Fruit fly (Drosophila melanogaster): ENCODE measurements around the gene CG13674.

The CG13674 gene

DNA sequence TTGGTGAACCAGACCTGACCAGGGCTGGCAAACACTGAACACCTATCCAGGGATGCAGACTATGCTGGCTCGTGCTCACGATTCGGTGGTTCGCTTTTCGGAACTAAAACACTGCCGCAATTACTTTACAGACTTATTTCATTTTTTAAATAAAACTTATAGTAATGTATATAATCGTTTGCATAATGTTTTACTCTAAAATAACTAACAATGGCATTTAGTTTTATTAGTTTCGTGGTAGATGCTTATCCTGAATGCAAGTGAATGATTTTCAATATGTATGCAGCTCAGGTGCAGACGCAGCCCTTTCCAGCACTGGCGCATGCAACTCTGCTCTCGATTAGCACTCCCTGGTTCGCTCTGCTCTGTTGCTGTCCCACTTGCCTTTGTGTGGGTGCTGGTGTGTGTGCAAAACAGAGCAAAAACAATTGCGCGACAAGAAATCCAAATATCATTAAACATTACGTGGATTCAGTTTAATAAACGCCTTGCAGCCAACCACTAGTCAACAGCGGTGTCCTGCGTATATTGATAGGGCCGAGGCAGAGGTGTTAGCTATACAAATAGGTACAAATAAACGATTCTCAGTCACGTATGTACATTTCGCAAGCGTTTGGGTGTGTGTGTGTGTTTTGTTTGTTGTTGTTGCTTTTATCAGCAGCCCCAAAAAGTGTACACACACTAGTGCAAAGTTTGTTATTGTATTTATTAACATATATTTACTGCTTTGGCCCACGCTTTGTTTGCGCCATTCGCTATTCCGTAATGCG, 32.0 kb downstream of the CG13674 start, which contains the start of the genes ERR and Atg18a (continued):
- peak; percentile 76 for TF ChIP-seq CG9609 (GFP tag; optimal IDR thresholded peaks at IDR 0.05)
- TF ChIP-seq wor (GFP tag; IDR thresholded peaks at IDR 0.05) = peak; percentile 83
- TF ChIP-seq CrebB (tag; optimal IDR thresholded peaks at IDR 0.05) = peak; percentile 13
- TF ChIP-seq CG15696 (tag; optimal IDR thresholded peaks at IDR 0.05) = peak; percentile 82
- peak; percentile 82 for TF ChIP-seq E2f1 (GFP tag; IDR thresholded peaks at IDR 0.05)
- peak; percentile 93 for TF ChIP-seq CG3847 (GFP tag; IDR thresholded peaks at IDR 0.05)
- TF ChIP-seq Dad (GFP tag; optimal IDR thresholded peaks at IDR 0.05) = peak; percentile 82
- peak; percentile 100 for TF ChIP-seq CG7928 (GFP tag; optimal IDR thresholded peaks at IDR 0.05)
- TF ChIP-seq da (GFP tag; optimal IDR thresholded peaks at IDR 0.05) = peak; percentile 1
- TF ChIP-seq Bteb2 (GFP tag; optimal IDR thresholded peaks at IDR 0.05) = peak; percentile 75
- peak; percentile 99 for TF ChIP-seq CG2116 (GFP tag; optimal IDR thresholded peaks at IDR 0.05)
- peak; percentile 93 for TF ChIP-seq zfh2 (GFP tag; optimal IDR thresholded peaks at IDR 0.05)
- TF ChIP-seq hb (GFP tag; IDR thresholded peaks at IDR 0.05; ENCODE audit: partially characterized antibody) = 0 out of 3 replicates have a peak, but pooled peaks have one; percentile 45
- TF ChIP-seq CG9437 (GFP tag; optimal IDR thresholded peaks at IDR 0.05) = no peak
- peak; percentile 82 for TF ChIP-seq az2 (GFP tag; optimal IDR thresholded peaks at IDR 0.05)
- peak; percentile 40 for TF ChIP-seq CG17912 (GFP tag; optimal IDR thresholded peaks at IDR 0.05)
- peak; percentile 89 for TF ChIP-seq Hmr (GFP tag; optimal IDR thresholded peaks at IDR 0.05)
- TF ChIP-seq pita (GFP tag; optimal IDR thresholded peaks at IDR 0.05) = no peak
- peak; percentile 67 for TF ChIP-seq CG13624 (GFP tag; optimal IDR thresholded peaks at IDR 0.05)
- peak; percentile 98 for TF ChIP-seq cg (GFP tag; optimal IDR thresholded peaks at IDR 0.05)
- TF ChIP-seq Optix (GFP tag; IDR thresholded peaks at IDR 0.05) = peak; percentile 61; the same call in 2 of the 3 replicates
- TF ChIP-seq NK7.1 (GFP tag; optimal IDR thresholded peaks at IDR 0.05) = peak; percentile 52
- TF ChIP-seq Dfd (GFP tag; optimal IDR thresholded peaks at IDR 0.05) = no peak
- peak; percentile 91 for TF ChIP-seq Aef1 (GFP tag; IDR thresholded peaks at IDR 0.05)
- TF ChIP-seq CG10654 (GFP tag; optimal IDR thresholded peaks at IDR 0.05) = peak; percentile 82
- TF ChIP-seq CG15073 (GFP tag; optimal IDR thresholded peaks at IDR 0.05) = no peak
- peak; percentile 83 for TF ChIP-seq trem (tag; optimal IDR thresholded peaks at IDR 0.05)
- no peak for TF ChIP-seq tap (tag; optimal IDR thresholded peaks at IDR 0.05)
- TF ChIP-seq CG4404 (GFP tag; IDR thresholded peaks at IDR 0.05) = peak; percentile 93
- peak; percentile 88 for TF ChIP-seq ranshi (GFP tag; IDR thresholded peaks at IDR 0.05)
- TF ChIP-seq bigmax (GFP tag; optimal IDR thresholded peaks at IDR 0.05) = no peak
- peak; percentile 78 for TF ChIP-seq ase (GFP tag; IDR thresholded peaks at IDR 0.05)
- peak; percentile 83 for TF ChIP-seq lab (GFP tag; optimal IDR thresholded peaks at IDR 0.05)
- TF ChIP-seq C15 (GFP tag; IDR thresholded peaks at IDR 0.05) = peak; percentile 19; the same call in 1 of the 3 replicates
- peak; percentile 77 for TF ChIP-seq CG17359 (tag; optimal IDR thresholded peaks at IDR 0.05)
- peak; percentile 87 for TF ChIP-seq chn (GFP tag; optimal IDR thresholded peaks at IDR 0.05)
- TF ChIP-seq HLH54F (GFP tag; optimal IDR thresholded peaks at IDR 0.05) = peak; percentile 88
- peak; percentile 91 for TF ChIP-seq CG9817 (tag; optimal IDR thresholded peaks at IDR 0.05)
- TF ChIP-seq CG7271 (tag; optimal IDR thresholded peaks at IDR 0.05) = peak; percentile 39
- TF ChIP-seq zf30C (GFP tag; optimal IDR thresholded peaks at IDR 0.05) = no peak
- peak; percentile 85 for TF ChIP-seq knrl (GFP tag; IDR thresholded peaks at IDR 0.05; ENCODE audit: partially characterized antibody)
- TF ChIP-seq NC2α (GFP tag; optimal IDR thresholded peaks at IDR 0.05) = peak; percentile 57
- peak; percentile 78 for TF ChIP-seq CG31224 (GFP tag; IDR thresholded peaks at IDR 0.05)
- no peak for TF ChIP-seq CG11504 (tag; optimal IDR thresholded peaks at IDR 0.05)
- TF ChIP-seq phol (tag; optimal IDR thresholded peaks at IDR 0.05) = peak; percentile 90
- TF ChIP-seq jigr1 (GFP tag; IDR thresholded peaks at IDR 0.05) = peak; percentile 71; the same call in 2 of the 3 replicates
- peak; percentile 88 for TF ChIP-seq pzg (GFP tag; optimal IDR thresholded peaks at IDR 0.05)
- TF ChIP-seq CG7839 (tag; optimal IDR thresholded peaks at IDR 0.05) = peak; percentile 86
- TF ChIP-seq Spps (tag; optimal IDR thresholded peaks at IDR 0.05) = peak; percentile 44

Measured in whole organism, embryonic.